Worm (Caenorhabditis elegans): ENCODE data around the gene R13H4.7.

DNA sequence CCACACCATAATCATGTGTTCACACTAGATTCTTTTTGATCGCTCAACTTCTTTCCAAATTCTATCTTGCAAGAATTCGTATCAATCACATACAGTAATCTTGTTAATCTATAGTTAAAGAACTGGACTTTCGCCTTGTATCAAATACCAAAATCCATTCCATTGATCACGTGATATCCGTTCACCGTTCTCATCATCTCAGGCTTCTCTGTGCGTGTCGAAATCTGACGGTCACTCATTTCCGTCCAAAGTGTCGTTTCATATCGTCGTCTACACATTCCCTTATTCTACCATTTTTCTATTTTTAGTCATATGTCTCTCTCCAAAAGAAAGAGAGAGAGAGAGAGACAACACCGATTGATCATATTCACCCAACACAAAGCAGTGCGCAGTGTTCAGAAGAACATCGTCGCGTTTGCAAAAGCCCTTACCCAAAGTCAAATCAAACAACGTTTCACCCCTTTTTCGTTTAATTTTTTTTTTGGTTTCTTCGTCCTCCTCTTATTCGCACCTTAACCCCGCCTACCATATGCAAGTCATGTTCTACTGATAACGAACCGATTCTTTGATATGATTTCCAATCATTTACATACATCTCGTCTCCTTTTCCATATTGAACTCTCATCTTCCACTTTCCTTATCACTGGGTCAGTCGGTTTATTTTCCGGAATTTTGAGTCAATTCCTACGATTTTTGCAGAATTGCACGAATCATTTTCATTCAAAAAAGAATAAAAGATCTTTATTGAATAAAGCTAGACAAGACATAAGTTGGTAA is 8.8 kb downstream of the R13H4.7 start:
- TF ChIP-seq ceh-91 (GFP tag; IDR thresholded peaks at IDR 0.05) (no peak), snpc-4 (GFP tag; optimal IDR thresholded peaks at IDR 0.05) (no peak), snpc-4 (tag; optimal IDR thresholded peaks at IDR 0.05) (no peak), mes-4 (tag; optimal IDR thresholded peaks at IDR 0.05) (no peak), unc-130 (GFP tag; optimal IDR thresholded peaks at IDR 0.05) (no peak), ama-1 (optimal IDR thresholded peaks at IDR 0.05) (no peak), ama-1 (GFP tag; optimal IDR thresholded peaks at IDR 0.05) (no peak)

All from whole organism, young adult.